Fruit fly (Drosophila melanogaster) whole organism, prepupa: ENCODE measurements around the gene CG33631.

Experiments
- CG11762 ChIP-seq: fragments of 200-800 bp; sonication (Bioruptor generic); optimal IDR thresholded peaks from 3 replicates; lab custom pipeline; 2016; ENCODE audit warnings: missing biosample characterization, missing genetic modification characterization; ENCODE audit not compliant: insufficient read depth
- CG11902 ChIP-seq: fragments of 200-800 bp; sonication (Bioruptor generic); optimal IDR thresholded peaks from 3 replicates; lab custom pipeline; 2016; ENCODE audit warnings: missing biosample characterization, missing genetic modification characterization
- CG15336 ChIP-seq: fragments of 200-800 bp; sonication (Bioruptor generic); IDR thresholded peaks from 2 replicates; pipeline ENCODE4 v1.3.6; 2022; ENCODE audit warnings: missing biosample characterization, missing genetic modification characterization
- CG1621 ChIP-seq: fragments of 200-800 bp; sonication (Bioruptor generic); optimal IDR thresholded peaks from 3 replicates; lab custom pipeline; 2018; ENCODE audit warnings: missing biosample characterization, mild to moderate bottlenecking, missing genetic modification characterization
- CG32006 ChIP-seq: fragments of 200-800 bp; sonication (Bioruptor generic); optimal IDR thresholded peaks from 3 replicates; lab custom pipeline; 2017; ENCODE audit warnings: missing biosample characterization, mild to moderate bottlenecking, missing genetic modification characterization
- CG34406 ChIP-seq: fragments of 200-800 bp; sonication (Bioruptor generic); optimal IDR thresholded peaks from 3 replicates; lab custom pipeline; 2016; ENCODE audit warnings: missing biosample characterization, missing genetic modification characterization
- CG6276 ChIP-seq: fragments of 200-800 bp; sonication (Bioruptor generic); optimal IDR thresholded peaks from 2 replicates; lab custom pipeline; 2017; ENCODE audit warnings: missing biosample characterization, mild to moderate bottlenecking, missing genetic modification characterization
- CG6808 ChIP-seq: fragments of 200-800 bp; sonication (Bioruptor generic); optimal IDR thresholded peaks from 3 replicates; lab custom pipeline; 2017; ENCODE audit warnings: missing biosample characterization, missing genetic modification characterization, mild to moderate bottlenecking, moderate library complexity, missing genetic modification reagents
- CG8632 ChIP-seq: fragments of 200-800 bp; sonication (Bioruptor generic); optimal IDR thresholded peaks from 3 replicates; lab custom pipeline; 2016; ENCODE audit warnings: missing biosample characterization, missing genetic modification characterization
- Eip78C ChIP-seq: fragments of 200-800 bp; sonication (Bioruptor generic); peaks from one replicate; lab custom pipeline; 2016; ENCODE audit warnings: missing biosample characterization, missing genetic modification characterization
- Ets96B ChIP-seq: fragments of 200-800 bp; optimal IDR thresholded peaks from 2 replicates; lab custom pipeline; 2019; ENCODE audit warnings: missing biosample characterization, mild to moderate bottlenecking, missing genetic modification characterization, moderate library complexity
- Hr4 ChIP-seq: fragments of 200-800 bp; sonication (Bioruptor generic); optimal IDR thresholded peaks from 3 replicates; lab custom pipeline; 2016; ENCODE audit warnings: missing biosample characterization, missing genetic modification characterization
- Lpt ChIP-seq: fragments of 200-800 bp; sonication (Bioruptor generic); optimal IDR thresholded peaks from 3 replicates; lab custom pipeline; 2016; ENCODE audit warnings: missing biosample characterization, missing genetic modification characterization
- OdsH ChIP-seq: fragments of 200-800 bp; sonication (Bioruptor generic); optimal IDR thresholded peaks from 3 replicates; lab custom pipeline; 2016; ENCODE audit warnings: missing biosample characterization, missing genetic modification characterization
- cyc ChIP-seq: fragments of 200-800 bp; sonication (Bioruptor generic); optimal IDR thresholded peaks from 3 replicates; lab custom pipeline; 2016; ENCODE audit warnings: missing biosample characterization, missing genetic modification characterization
- esn ChIP-seq: fragments of 200-800 bp; sonication (Bioruptor generic); optimal IDR thresholded peaks from 2 replicates; lab custom pipeline; 2016; ENCODE audit warnings: missing biosample characterization, mild to moderate bottlenecking, missing genetic modification characterization, moderate library complexity
- fd59A ChIP-seq: fragments of 200-800 bp; sonication (Bioruptor generic); optimal IDR thresholded peaks from 2 replicates; lab custom pipeline; 2017; ENCODE audit warnings: missing biosample characterization, mild to moderate bottlenecking, missing genetic modification characterization, missing genetic modification reagents
- fd85E ChIP-seq: fragments of 200-800 bp; sonication (Bioruptor generic); optimal IDR thresholded peaks from 3 replicates; lab custom pipeline; 2016; ENCODE audit warnings: missing biosample characterization, missing genetic modification characterization
- salr ChIP-seq, 2 experiments: fragments of 200-800 bp; sonication (Bioruptor generic); optimal IDR thresholded peaks; 3 replicates each; lab custom pipeline; 2016 to 2018; ENCODE audit warnings: missing biosample characterization in 2 of 2, missing genetic modification characterization in 2 of 2, mild to moderate bottlenecking in 1 of 2
- svp ChIP-seq: fragments of 200-800 bp; sonication (Bioruptor generic); peaks from one replicate; lab custom pipeline; 2016; ENCODE audit warnings: missing biosample characterization, missing genetic modification characterization
- topi ChIP-seq: fragments of 200-800 bp; sonication (Bioruptor generic); optimal IDR thresholded peaks from 3 replicates; lab custom pipeline; 2016; ENCODE audit warnings: missing biosample characterization, missing genetic modification characterization

Gene CG33631

DNA sequence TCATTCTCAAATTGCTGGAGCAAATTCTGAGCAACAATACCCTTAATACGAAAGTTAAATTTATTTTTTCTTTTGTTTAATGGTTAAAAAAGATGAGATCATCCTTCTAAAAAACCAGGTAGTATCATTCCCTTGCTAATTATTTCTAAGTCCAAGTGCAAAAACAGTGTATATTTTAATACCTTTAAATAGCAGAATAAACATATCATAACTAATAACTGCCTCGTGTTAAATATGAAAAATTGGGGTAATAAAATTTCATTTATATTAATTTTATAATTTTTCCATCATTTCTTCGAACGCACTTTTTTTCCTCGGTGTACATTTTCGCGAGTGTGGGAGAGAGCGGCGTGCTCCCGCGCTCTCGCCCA is 48.0 kb downstream of the CG33631 start (continued):
- TF ChIP-seq OdsH (GFP tag; lab: Kevin White, UChicago) (peak; percentile 35), svp (GFP tag; lab: Kevin White, UChicago) (no peak), CG6276 (GFP tag; lab: Kevin White, UChicago) (peak; percentile 38), fd85E (GFP tag; lab: Kevin White, UChicago) (no peak), CG1621 (tag; lab: Kevin White, UChicago) (no peak), Eip78C (GFP tag; lab: Kevin White, UChicago) (peak; percentile 70), fd59A (no peak), esn (GFP tag; lab: Kevin White, UChicago) (peak; percentile 61), Ets96B (tag; lab: Kevin White, UChicago) (no peak), salr (GFP tag; optimal IDR thresholded peaks at IDR 0.05; lab: Kevin White, UChicago) (peak in 1 of 2 experiments; percentile 40), Lpt (GFP tag; lab: Kevin White, UChicago) (no peak), Hr4 (GFP tag; lab: Kevin White, UChicago) (peak; percentile 61), CG11762 (GFP tag; lab: Kevin White, UChicago) (no peak)

DNA sequence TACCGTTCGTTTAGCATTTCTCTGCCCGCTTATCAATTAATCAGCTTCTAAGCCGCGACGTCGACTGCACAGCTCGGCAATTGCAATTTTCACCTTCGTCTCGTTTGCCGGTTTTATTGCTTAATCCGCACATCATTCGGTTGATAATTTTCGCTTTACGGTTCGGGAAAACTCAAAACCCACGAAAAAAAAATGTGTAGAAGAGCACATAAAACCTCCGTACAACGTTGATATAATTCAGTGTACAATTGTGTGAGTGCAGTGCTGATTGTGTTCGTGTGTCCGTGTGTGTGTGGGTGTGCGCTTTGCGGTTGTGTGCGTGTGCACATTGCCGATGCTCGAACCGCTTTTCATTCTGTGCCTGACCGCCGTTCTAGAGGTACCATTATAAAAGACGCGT is 48.4 kb downstream of the CG33631 start, which contains the start of gene CAH7:
TSS of gene CAH7 (plus strand) at position 43 of the 400 bp plus-strand sequence.
- TF ChIP-seq CG15336 (GFP tag; lab: Robert Waterston, UW) (0 out of 2 replicates have a peak, but pooled peaks have one; percentile 2), CG11902 (GFP tag; lab: Kevin White, UChicago) (no peak)

DNA sequence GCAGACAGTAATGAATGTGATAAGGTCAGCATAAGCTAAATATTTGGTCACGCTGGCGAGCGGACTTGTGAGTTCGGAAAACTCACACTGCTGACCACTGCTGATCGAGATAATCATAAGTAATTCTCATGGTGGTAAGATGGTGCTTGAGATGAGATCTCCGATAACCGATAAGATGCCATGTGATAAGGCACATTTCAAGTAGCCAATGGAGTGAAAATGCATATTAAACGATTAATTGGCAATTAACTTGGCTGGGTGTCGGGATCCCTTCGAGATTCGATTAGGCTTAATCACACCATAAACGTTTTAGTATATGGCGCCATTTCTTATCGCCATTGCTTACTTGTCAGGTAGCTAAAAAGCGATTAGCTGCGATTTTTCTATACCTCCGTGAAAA is 49.9 kb downstream of the CG33631 start:
- TF ChIP-seq cyc (no peak), CG32006 (GFP tag; lab: Kevin White, UChicago) (no peak), Ets96B (tag; lab: Kevin White, UChicago) (no peak), topi (GFP tag; lab: Kevin White, UChicago) (no peak), CG6808 (GFP tag; lab: Kevin White, UChicago) (no peak), esn (GFP tag; lab: Kevin White, UChicago) (no peak), CG8632 (no peak), CG34406 (no peak)
